Fruit fly (Drosophila melanogaster): ENCODE results near the gene Lkb1.
A peak's percentile ranks its signal among the peaks of the same experiment; 100 is the strongest.

Gene Lkb1

DNA sequence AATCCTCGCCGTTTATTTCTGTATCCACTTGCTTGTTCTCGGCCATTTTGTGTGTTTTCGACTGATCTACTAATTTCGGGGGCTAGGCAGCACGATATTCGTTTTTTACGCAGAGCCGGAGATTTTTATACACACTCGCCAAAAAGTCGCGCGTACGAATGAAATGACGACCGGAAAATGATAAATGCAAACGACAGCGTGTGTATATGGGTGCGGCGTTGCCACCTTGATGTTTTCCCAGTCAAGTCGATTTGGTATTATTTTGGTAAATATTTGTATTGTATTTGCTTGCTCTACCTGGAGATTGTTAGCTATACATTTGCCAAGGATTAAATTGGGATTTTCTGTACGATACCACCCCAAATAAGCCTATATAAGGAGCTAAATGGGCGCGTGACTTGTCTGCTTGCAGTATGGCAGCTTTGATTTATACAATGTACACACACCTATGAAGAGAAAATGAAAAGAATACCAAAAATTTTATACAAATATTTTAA, 30.4 kb upstream of the Lkb1 start, which contains the start of gene sqd (continued):
- TF ChIP-seq zen (tag; optimal IDR thresholded peaks at IDR 0.05) (peak; percentile 50), CG13624 (GFP tag; optimal IDR thresholded peaks at IDR 0.05) (peak; percentile 29), Fer1 (GFP tag; optimal IDR thresholded peaks at IDR 0.05) (peak; percentile 30), CG3847 (GFP tag; IDR thresholded peaks at IDR 0.05) (peak; percentile 72), corto (GFP tag; optimal IDR thresholded peaks at IDR 0.05) (no peak), CG32772 (GFP tag; IDR thresholded peaks at IDR 0.05) (no peak), Hr51 (GFP tag; optimal IDR thresholded peaks at IDR 0.05) (peak in 1 of 2 experiments; percentile 27), CG9215 (GFP tag; IDR thresholded peaks at IDR 0.05) (no peak), run (tag; optimal IDR thresholded peaks at IDR 0.05) (no peak), schlank (tag; optimal IDR thresholded peaks at IDR 0.05) (peak; percentile 50), bigmax (GFP tag; optimal IDR thresholded peaks at IDR 0.05) (peak; percentile 12), CG4707 (GFP tag; optimal IDR thresholded peaks at IDR 0.05) (peak; percentile 8), Kr (GFP tag; optimal IDR thresholded peaks at IDR 0.05) (no peak), CG8281 (tag; optimal IDR thresholded peaks at IDR 0.05) (no peak), CG11723 (GFP tag; optimal IDR thresholded peaks at IDR 0.05) (peak; percentile 15), cad (GFP tag; optimal IDR thresholded peaks at IDR 0.05) (no peak), B-H1 (GFP tag; IDR thresholded peaks at IDR 0.05) (no peak), NFAT (GFP tag; IDR thresholded peaks at IDR 0.05) (no peak), Fer2 (tag; optimal IDR thresholded peaks at IDR 0.05) (peak; percentile 43), CG6175 (GFP tag; IDR thresholded peaks at IDR 0.05) (no peak), NC2β (GFP tag; optimal IDR thresholded peaks at IDR 0.05) (peak; percentile 69), CG13287 (GFP tag; IDR thresholded peaks at IDR 0.05; ENCODE audit: partially characterized antibody) (peak; percentile 7; the same call in 1 of the 2 replicates), unc-4 (GFP tag; IDR thresholded peaks at IDR 0.05; ENCODE audit: partially characterized antibody) (no peak), CG9876 (GFP tag; optimal IDR thresholded peaks at IDR 0.05) (peak; percentile 51), CG10366 (GFP tag; IDR thresholded peaks at IDR 0.05) (no peak), CG17612 (GFP tag; IDR thresholded peaks at IDR 0.05) (no peak), CG7963 (GFP tag; IDR thresholded peaks at IDR 0.05; ENCODE audit: partially characterized antibody) (no peak), Spps (tag; optimal IDR thresholded peaks at IDR 0.05) (no peak), her (GFP tag; optimal IDR thresholded peaks at IDR 0.05) (peak; percentile 35), CG4854 (GFP tag; optimal IDR thresholded peaks at IDR 0.05) (no peak), vnd (GFP tag; IDR thresholded peaks at IDR 0.05; ENCODE audit: partially characterized antibody) (no peak), kni (GFP tag; optimal IDR thresholded peaks at IDR 0.05) (peak; percentile 76), CG14441 (GFP tag; IDR thresholded peaks at IDR 0.05) (peak; percentile 56; the same call in 1 of the 2 replicates), tgo (GFP tag; IDR thresholded peaks at IDR 0.05) (no peak), ftz-f1 (GFP tag; optimal IDR thresholded peaks at IDR 0.05) (no peak), CG11456 (GFP tag; IDR thresholded peaks at IDR 0.05) (no peak), ind (GFP tag; optimal IDR thresholded peaks at IDR 0.05) (peak; percentile 38), Dip3 (GFP tag; optimal IDR thresholded peaks at IDR 0.05) (peak; percentile 40), odd (GFP tag; optimal IDR thresholded peaks at IDR 0.05) (peak; percentile 63), CG7839 (tag; optimal IDR thresholded peaks at IDR 0.05) (peak; percentile 11), zen2 (GFP tag; IDR thresholded peaks at IDR 0.05; ENCODE audit: partially characterized antibody) (no peak), fru (optimal IDR thresholded peaks at IDR 0.05) (no peak), Lhr (GFP tag; optimal IDR thresholded peaks at IDR 0.05) (no peak), pum (GFP tag; optimal IDR thresholded peaks at IDR 0.05) (peak; percentile 3), CG13296 (GFP tag; optimal IDR thresholded peaks at IDR 0.05) (peak; percentile 47), hb (GFP tag; IDR thresholded peaks at IDR 0.05; ENCODE audit: partially characterized antibody) (no peak), CG6254 (GFP tag; optimal IDR thresholded peaks at IDR 0.05) (peak; percentile 23), CG17568 (GFP tag; optimal IDR thresholded peaks at IDR 0.05) (peak; percentile 29), MESR4 (GFP tag; optimal IDR thresholded peaks at IDR 0.05) (peak; percentile 89), gsb (GFP tag; IDR thresholded peaks at IDR 0.05) (no peak), CG11085 (GFP tag; IDR thresholded peaks at IDR 0.05) (no peak)

Measured in whole organism, embryonic.